Fruit fly (Drosophila melanogaster) whole organism, adult: ENCODE results near the gene Fum2.
A peak's percentile ranks its signal among the peaks of the same experiment; 100 is the strongest.

ENCODE experiments used
- CG11617 ChIP-seq: fragments of 200-800 bp; sonication (Bioruptor generic); optimal IDR thresholded peaks from 2 replicates; lab custom pipeline; 2017; ENCODE audit warnings: mild to moderate bottlenecking, missing biosample characterization, missing genetic modification reagents, missing genetic modification characterization
- CG12768 ChIP-seq: fragments of 200-800 bp; sonication (Bioruptor generic); optimal IDR thresholded peaks from 2 replicates; lab custom pipeline; 2017; ENCODE audit warnings: missing biosample characterization, missing genetic modification characterization, mild to moderate bottlenecking, moderate library complexity, missing genetic modification reagents
- CG14711 ChIP-seq: fragments of 200-800 bp; sonication (Bioruptor generic); optimal IDR thresholded peaks from 2 replicates; lab custom pipeline; 2018; ENCODE audit warnings: missing biosample characterization, mild to moderate bottlenecking, missing genetic modification characterization, moderate library complexity
- CG1620 ChIP-seq: fragments of 200-800 bp; sonication (Bioruptor generic); optimal IDR thresholded peaks from 2 replicates; lab custom pipeline; 2016; ENCODE audit warnings: missing biosample characterization, missing genetic modification characterization
- CG33017 ChIP-seq: fragments of 200-800 bp; sonication (Bioruptor generic); optimal IDR thresholded peaks from 2 replicates; lab custom pipeline; 2018; ENCODE audit warnings: missing biosample characterization, mild to moderate bottlenecking, missing genetic modification characterization, moderate library complexity
- CG5204 ChIP-seq: fragments of 200-800 bp; sonication (Bioruptor generic); optimal IDR thresholded peaks from 2 replicates; lab custom pipeline; 2016; ENCODE audit warnings: missing biosample characterization, missing genetic modification characterization
- CG7045 ChIP-seq: fragments of 200-800 bp; sonication (Bioruptor generic); optimal IDR thresholded peaks from 2 replicates; lab custom pipeline; 2017; ENCODE audit warnings: missing biosample characterization, mild to moderate bottlenecking, missing genetic modification characterization
- CG7101 ChIP-seq: fragments of 200-800 bp; sonication (Bioruptor generic); optimal IDR thresholded peaks from 2 replicates; lab custom pipeline; 2018; ENCODE audit warnings: missing biosample characterization, mild to moderate bottlenecking, missing genetic modification characterization, moderate library complexity
- Clk ChIP-seq: fragments of 200-800 bp; sonication (Bioruptor generic); optimal IDR thresholded peaks from 2 replicates; lab custom pipeline; 2017; ENCODE audit warnings: missing biosample characterization, missing genetic modification characterization
- Crg-1 ChIP-seq: fragments of 200-800 bp; sonication (Bioruptor generic); optimal IDR thresholded peaks from 2 replicates; lab custom pipeline; 2016; ENCODE audit warnings: missing biosample characterization, missing genetic modification characterization
- Hr96 ChIP-seq: fragments of 200-800 bp; sonication (Bioruptor generic); optimal IDR thresholded peaks from 2 replicates; lab custom pipeline; 2016; ENCODE audit warnings: missing biosample characterization, missing genetic modification characterization
- Mnt ChIP-seq: fragments of 200-800 bp; sonication (Bioruptor generic); optimal IDR thresholded peaks from 2 replicates; lab custom pipeline; 2016; ENCODE audit warnings: missing biosample characterization, mild to moderate bottlenecking, missing genetic modification characterization
- bab1 ChIP-seq: fragments of 200-800 bp; sonication (Bioruptor generic); optimal IDR thresholded peaks from 3 replicates; lab custom pipeline; 2019; ENCODE audit warnings: missing biosample characterization, mild to moderate bottlenecking, missing genetic modification characterization, moderate library complexity
- cic ChIP-seq: fragments of 200-800 bp; sonication (Bioruptor generic); optimal IDR thresholded peaks from 2 replicates; lab custom pipeline; 2017; ENCODE audit warnings: missing biosample characterization, mild to moderate bottlenecking, missing genetic modification characterization, moderate library complexity
- cnc ChIP-seq, 2 experiments: fragments of >200 bp; optimal IDR thresholded peaks; 2 replicates each; lab custom pipeline; 2017
- kay ChIP-seq: fragments of 200-800 bp; sonication (Bioruptor generic); peaks from one replicate; lab custom pipeline; 2016; ENCODE audit warnings: missing biosample characterization, missing genetic modification characterization, borderline replicate concordance
- ovo ChIP-seq: fragments of 200-800 bp; sonication (Bioruptor generic); optimal IDR thresholded peaks from 2 replicates; lab custom pipeline; 2016; ENCODE audit warnings: missing biosample characterization, missing genetic modification characterization
- pad ChIP-seq: fragments of 200-800 bp; sonication (Bioruptor generic); optimal IDR thresholded peaks from 3 replicates; lab custom pipeline; 2017; ENCODE audit warnings: missing biosample characterization, missing genetic modification characterization, mild to moderate bottlenecking, moderate library complexity, missing genetic modification reagents
- tj ChIP-seq: fragments of 200-800 bp; sonication (Bioruptor generic); optimal IDR thresholded peaks from 3 replicates; lab custom pipeline; 2017; ENCODE audit warnings: missing biosample characterization, mild to moderate bottlenecking, missing genetic modification characterization, moderate library complexity
- toe ChIP-seq: fragments of 200-800 bp; sonication (Bioruptor generic); optimal IDR thresholded peaks from 2 replicates; lab custom pipeline; 2016; ENCODE audit warnings: missing biosample characterization, missing genetic modification characterization

Fum2 gene

dm6 chrX:6698248-6698812 lies 16.8 kb downstream of the Fum2 start, which contains the start of gene CG14440:
TSS of gene CG14440 (minus strand) at chrX:6698567.
- TF ChIP-seq Clk (GFP tag; lab: Kevin White, UChicago) (no peak), CG5204 (GFP tag; lab: Kevin White, UChicago) (no peak), cnc (optimal IDR thresholded peaks at IDR 0.05; lab: Kevin White, UChicago) (no peak), toe (no peak), tj (GFP tag; lab: Kevin White, UChicago) (peak; percentile 57), CG7045 (GFP tag; lab: Kevin White, UChicago) (no peak), CG7101 (peak; percentile 1), Mnt (GFP tag; lab: Kevin White, UChicago) (peak; percentile 47), CG12768 (GFP tag; lab: Kevin White, UChicago) (no peak), CG11617 (GFP tag; lab: Kevin White, UChicago) (peak; percentile 28), pad (GFP tag; lab: Kevin White, UChicago) (peak; percentile 53), CG1620 (GFP tag; lab: Kevin White, UChicago) (no peak), Hr96 (GFP tag; lab: Kevin White, UChicago) (no peak), kay (GFP tag; lab: Kevin White, UChicago) (no peak), CG33017 (tag; lab: Kevin White, UChicago) (no peak), ovo (GFP tag; lab: Kevin White, UChicago) (no peak), Crg-1 (peak; percentile 28), cic (peak; percentile 25), CG14711 (tag; lab: Kevin White, UChicago) (no peak), bab1 (GFP tag; lab: Kevin White, UChicago) (peak; percentile 35)

dm6 chrX:6699255-6699885 lies 17.8 kb downstream of the Fum2 start, which contains the start of gene CG14441:
TSS of gene CG14441 (plus strand) at chrX:6699508.
- TF ChIP-seq kay (GFP tag; lab: Kevin White, UChicago) = no peak
- TF ChIP-seq Hr96 (GFP tag; lab: Kevin White, UChicago) = peak; percentile 84
- TF ChIP-seq CG11617 (GFP tag; lab: Kevin White, UChicago) = peak; percentile 76
- TF ChIP-seq CG12768 (GFP tag; lab: Kevin White, UChicago) = peak; percentile 48
- peak; percentile 84 for TF ChIP-seq bab1 (GFP tag; lab: Kevin White, UChicago)
- peak; percentile 47 for TF ChIP-seq CG5204 (GFP tag; lab: Kevin White, UChicago)
- peak; percentile 98 for TF ChIP-seq cic
- peak; percentile 50 for TF ChIP-seq pad (GFP tag; lab: Kevin White, UChicago)
- peak; percentile 64 for TF ChIP-seq Crg-1
- TF ChIP-seq Clk (GFP tag; lab: Kevin White, UChicago) = no peak
- peak; percentile 57 for TF ChIP-seq ovo (GFP tag; lab: Kevin White, UChicago)
- TF ChIP-seq CG33017 (tag; lab: Kevin White, UChicago) = peak; percentile 54
- no peak for TF ChIP-seq cnc (optimal IDR thresholded peaks at IDR 0.05; lab: Kevin White, UChicago)
- peak; percentile 78 for TF ChIP-seq CG7101
- peak; percentile 70 for TF ChIP-seq CG14711 (tag; lab: Kevin White, UChicago)
- peak; percentile 35 for TF ChIP-seq toe
- peak; percentile 29 for TF ChIP-seq CG7045 (GFP tag; lab: Kevin White, UChicago)
- peak; percentile 92 for TF ChIP-seq Mnt (GFP tag; lab: Kevin White, UChicago)
- TF ChIP-seq tj (GFP tag; lab: Kevin White, UChicago) = peak; percentile 67
- TF ChIP-seq CG1620 (GFP tag; lab: Kevin White, UChicago) = peak; percentile 60

- TF ChIP-seq CG12768 (GFP tag; lab: Kevin White, UChicago) (peak; percentile 41), kay (GFP tag; lab: Kevin White, UChicago) (peak; percentile 87), toe (no peak), bab1 (GFP tag; lab: Kevin White, UChicago) (no peak), cic (peak; percentile 77), ovo (GFP tag; lab: Kevin White, UChicago) (no peak), Mnt (GFP tag; lab: Kevin White, UChicago) (peak; percentile 25)
Observed at dm6 chrX:6700263-6700989, 18.9 kb downstream of the Fum2 start.

dm6 chrX:6700990-6701530 lies 19.5 kb downstream of the Fum2 start:
- TF ChIP-seq CG1620 (GFP tag; lab: Kevin White, UChicago) (no peak), kay (GFP tag; lab: Kevin White, UChicago) (no peak), CG14711 (tag; lab: Kevin White, UChicago) (no peak), CG11617 (GFP tag; lab: Kevin White, UChicago) (no peak), Mnt (GFP tag; lab: Kevin White, UChicago) (no peak)

dm6 chrX:6702028-6702433 lies 20.5 kb downstream of the Fum2 start:
- TF ChIP-seq tj (GFP tag; lab: Kevin White, UChicago) (peak; percentile 20), CG5204 (GFP tag; lab: Kevin White, UChicago) (peak; percentile 10), cnc (optimal IDR thresholded peaks at IDR 0.05; lab: Kevin White, UChicago) (no peak), toe (no peak), cic (no peak), CG1620 (GFP tag; lab: Kevin White, UChicago) (peak; percentile 17), Clk (GFP tag; lab: Kevin White, UChicago) (no peak), bab1 (GFP tag; lab: Kevin White, UChicago) (peak; percentile 83), CG7045 (GFP tag; lab: Kevin White, UChicago) (peak; percentile 27), CG11617 (GFP tag; lab: Kevin White, UChicago) (no peak), Mnt (GFP tag; lab: Kevin White, UChicago) (no peak), CG14711 (tag; lab: Kevin White, UChicago) (peak; percentile 52), CG7101 (peak; percentile 67), ovo (GFP tag; lab: Kevin White, UChicago) (no peak), kay (GFP tag; lab: Kevin White, UChicago) (no peak), CG12768 (GFP tag; lab: Kevin White, UChicago) (no peak), CG33017 (tag; lab: Kevin White, UChicago) (peak; percentile 7)
